Fruit fly (Drosophila melanogaster): ENCODE data around the gene CG13244.

CG13244 gene

dm6 chr2L:15912008-15912900 is 4.4 kb upstream of the CG13244 start (continued):
- no peak; the same call in 1 of the 2 replicates for TF ChIP-seq tna (GFP tag; IDR thresholded peaks at IDR 0.05; ENCODE audit: partially characterized antibody)
- TF ChIP-seq Asciz (GFP tag; optimal IDR thresholded peaks at IDR 0.05), result peak; percentile 85
- no peak for TF ChIP-seq luna (GFP tag; optimal IDR thresholded peaks at IDR 0.05)
- TF ChIP-seq toy (GFP tag; IDR thresholded peaks at IDR 0.05), result peak; percentile 84
- TF ChIP-seq E2f1 (GFP tag; IDR thresholded peaks at IDR 0.05), result peak; percentile 92
- TF ChIP-seq CG12155 (GFP tag; optimal IDR thresholded peaks at IDR 0.05), result peak; percentile 87
- peak; percentile 96 for TF ChIP-seq CG2712 (tag; optimal IDR thresholded peaks at IDR 0.05)
- TF ChIP-seq CG13287 (GFP tag; IDR thresholded peaks at IDR 0.05; ENCODE audit: partially characterized antibody), result peak; percentile 43; the same call in 1 of the 2 replicates
- peak; percentile 80 for TF ChIP-seq Med (GFP tag)
- peak; percentile 98 for TF ChIP-seq CG12659 (GFP tag; optimal IDR thresholded peaks at IDR 0.05)
- TF ChIP-seq B-H1 (GFP tag; IDR thresholded peaks at IDR 0.05), result peak; percentile 71
- peak; percentile 84 for TF ChIP-seq CG4404 (GFP tag; IDR thresholded peaks at IDR 0.05)
- peak; percentile 41 for TF ChIP-seq tup (GFP tag; optimal IDR thresholded peaks at IDR 0.05)
- no peak for TF ChIP-seq CG8089 (GFP tag; optimal IDR thresholded peaks at IDR 0.05)
- no peak for TF ChIP-seq Opbp (GFP tag; IDR thresholded peaks at IDR 0.05; ENCODE audit: partially characterized antibody)
- TF ChIP-seq ara (GFP tag; IDR thresholded peaks at IDR 0.05), result peak; percentile 83
- TF ChIP-seq Poxn (GFP tag; IDR thresholded peaks at IDR 0.05), result peak; percentile 72
- TF ChIP-seq nerfin-2 (GFP tag; IDR thresholded peaks at IDR 0.05; ENCODE audit: partially characterized antibody), result peak; percentile 47; the same call in 1 of the 2 replicates
- peak; percentile 99 for TF ChIP-seq ftz-f1 (GFP tag; optimal IDR thresholded peaks at IDR 0.05)
- TF ChIP-seq tll (GFP tag; optimal IDR thresholded peaks at IDR 0.05), result no peak
- TF ChIP-seq Dek (tag; optimal IDR thresholded peaks at IDR 0.05), result peak; percentile 92
- peak; percentile 77 for TF ChIP-seq ham (GFP tag; IDR thresholded peaks at IDR 0.05)
- no peak for TF ChIP-seq fu2 (GFP tag; optimal IDR thresholded peaks at IDR 0.05)
- peak; percentile 88 for TF ChIP-seq CG4707 (GFP tag; optimal IDR thresholded peaks at IDR 0.05)
- TF ChIP-seq CG3065 (GFP tag; optimal IDR thresholded peaks at IDR 0.05), result peak; percentile 88
- peak; percentile 87 for TF ChIP-seq salm (tag; optimal IDR thresholded peaks at IDR 0.05)
- peak; percentile 82 for TF ChIP-seq CG13775 (GFP tag; optimal IDR thresholded peaks at IDR 0.05)
- TF ChIP-seq CG18476 (GFP tag; optimal IDR thresholded peaks at IDR 0.05), result peak; percentile 64
- TF ChIP-seq Dp (GFP tag; optimal IDR thresholded peaks at IDR 0.05), result no peak
- peak; percentile 49 for TF ChIP-seq CG17802 (tag; optimal IDR thresholded peaks at IDR 0.05)
- peak; percentile 18; the same call in 1 of the 2 replicates for TF ChIP-seq cas (GFP tag; IDR thresholded peaks at IDR 0.05)
- peak; percentile 61; the same call in 1 of the 3 replicates for TF ChIP-seq C15 (GFP tag; IDR thresholded peaks at IDR 0.05)
- no peak for TF ChIP-seq NC2β (GFP tag; optimal IDR thresholded peaks at IDR 0.05)
- TF ChIP-seq CG15073 (GFP tag; optimal IDR thresholded peaks at IDR 0.05), result peak; percentile 8
- peak; percentile 95 for TF ChIP-seq crol (GFP tag; IDR thresholded peaks at IDR 0.05)
- TF ChIP-seq pum (GFP tag; optimal IDR thresholded peaks at IDR 0.05), result peak; percentile 28
- no peak for TF ChIP-seq nom (GFP tag; optimal IDR thresholded peaks at IDR 0.05)
- TF ChIP-seq Fer3 (tag; optimal IDR thresholded peaks at IDR 0.05), result peak; percentile 94
- peak; percentile 84 for TF ChIP-seq sisA (GFP tag; IDR thresholded peaks at IDR 0.05)
- TF ChIP-seq CG1832 (GFP tag; optimal IDR thresholded peaks at IDR 0.05), result no peak
- TF ChIP-seq CG18619 (GFP tag; optimal IDR thresholded peaks at IDR 0.05), result peak; percentile 93
- TF ChIP-seq sens-2 (GFP tag; IDR thresholded peaks at IDR 0.05), result peak; percentile 65; the same call in 1 of the 2 replicates
- no peak for TF ChIP-seq Camta (GFP tag; optimal IDR thresholded peaks at IDR 0.05)
- peak; percentile 78 for TF ChIP-seq lilli (GFP tag; optimal IDR thresholded peaks at IDR 0.05)
- TF ChIP-seq Ets65A (GFP tag), result no peak
- peak; percentile 84 for TF ChIP-seq CG7357 (GFP tag; IDR thresholded peaks at IDR 0.05)
- TF ChIP-seq Max (GFP tag; optimal IDR thresholded peaks at IDR 0.05), result peak; percentile 82
- peak; percentile 98 for TF ChIP-seq CG2678 (tag; optimal IDR thresholded peaks at IDR 0.05)
